Fruit fly (Drosophila melanogaster) whole organism, embryonic: ENCODE results near the gene Blm.

Experiments
- Awh ChIP-seq: fragments of 200-800 bp; sonication (Bioruptor generic); IDR thresholded peaks from 2 replicates; pipeline ENCODE4, ENCODE4 v1.3.6; 2022; ENCODE audit warnings: missing biosample characterization, missing genetic modification characterization
- B-H2 ChIP-seq: fragments of 200-800 bp; sonication (Bioruptor generic); optimal IDR thresholded peaks from 2 replicates; lab custom pipeline; 2018; ENCODE audit warnings: missing biosample characterization, mild to moderate bottlenecking, missing genetic modification characterization
- BtbVII ChIP-seq: fragments of 200-800 bp; sonication (Bioruptor generic); optimal IDR thresholded peaks from 3 replicates; lab custom pipeline; 2017; ENCODE audit warnings: missing biosample characterization, mild to moderate bottlenecking, missing genetic modification characterization
- C15 ChIP-seq: fragments of 200-800 bp; sonication (Bioruptor generic); IDR thresholded peaks from 3 replicates; pipeline ENCODE4 v1.3.6; 2022; ENCODE audit warnings: missing biosample characterization, missing genetic modification characterization
- CG10366 ChIP-seq: fragments of 200-800 bp; sonication (Bioruptor generic); IDR thresholded peaks from 2 replicates; pipeline ENCODE4 v1.3.6; 2022; ENCODE audit warnings: missing biosample characterization, missing genetic modification characterization
- CG12391 ChIP-seq: fragments of 200-800 bp; sonication (Bioruptor generic); optimal IDR thresholded peaks from 3 replicates; lab custom pipeline; 2018; ENCODE audit warnings: missing biosample characterization, mild to moderate bottlenecking, missing genetic modification characterization, moderate library complexity
- CG12769 ChIP-seq: fragments of 200-800 bp; sonication (Bioruptor generic); optimal IDR thresholded peaks from 2 replicates; lab custom pipeline; 2019; ENCODE audit warnings: missing biosample characterization, mild to moderate bottlenecking, missing genetic modification characterization, moderate library complexity
- CG13287 ChIP-seq: fragments of 200-800 bp; sonication (Bioruptor generic); IDR thresholded peaks from 2 replicates; pipeline ENCODE4 v1.3.6; 2022; ENCODE audit warnings: missing biosample characterization, missing genetic modification characterization; ENCODE audit not compliant: partially characterized antibody
- CG15011 ChIP-seq: fragments of 200-800 bp; sonication (Bioruptor generic); optimal IDR thresholded peaks from 3 replicates; lab custom pipeline; 2018; ENCODE audit warnings: missing biosample characterization, mild to moderate bottlenecking, missing genetic modification characterization
- CG15073 ChIP-seq: fragments of 200-800 bp; sonication (Bioruptor generic); optimal IDR thresholded peaks from 2 replicates; lab custom pipeline; 2016; ENCODE audit warnings: missing biosample characterization, missing genetic modification characterization
- CG17186 ChIP-seq: fragments of 200-800 bp; sonication (Bioruptor generic); optimal IDR thresholded peaks from 3 replicates; lab custom pipeline; 2017; ENCODE audit warnings: missing biosample characterization, missing genetic modification reagents, missing genetic modification characterization
- CG18599 ChIP-seq: fragments of 200-800 bp; sonication (Bioruptor generic); optimal IDR thresholded peaks from 3 replicates; lab custom pipeline; 2017; ENCODE audit warnings: missing biosample characterization, missing genetic modification characterization, mild to moderate bottlenecking, moderate library complexity, missing genetic modification reagents
- CG18619 ChIP-seq: fragments of 200-800 bp; sonication (Bioruptor generic); optimal IDR thresholded peaks from 3 replicates; lab custom pipeline; 2017; ENCODE audit warnings: missing biosample characterization, mild to moderate bottlenecking, missing genetic modification characterization
- CG30020 ChIP-seq: fragments of 200-800 bp; optimal IDR thresholded peaks from 2 replicates; lab custom pipeline; 2019; ENCODE audit warnings: missing biosample characterization, mild to moderate bottlenecking, missing genetic modification characterization, moderate library complexity
- CG30403 ChIP-seq: fragments of 200-800 bp; sonication (Bioruptor generic); optimal IDR thresholded peaks from 3 replicates; lab custom pipeline; 2016; ENCODE audit warnings: missing biosample characterization, missing genetic modification characterization
- CG31365 ChIP-seq: fragments of 200-800 bp; sonication (Bioruptor generic); optimal IDR thresholded peaks from 2 replicates; lab custom pipeline; 2018; ENCODE audit warnings: missing biosample characterization, mild to moderate bottlenecking, missing genetic modification characterization
- CG34422 ChIP-seq: fragments of 200-800 bp; sonication (Bioruptor generic); IDR thresholded peaks from 3 replicates; pipeline ENCODE4 v1.3.6; 2022; ENCODE audit warnings: missing biosample characterization, missing genetic modification characterization
- CG43689 ChIP-seq: fragments of 200-800 bp; sonication (Bioruptor generic); IDR thresholded peaks from 2 replicates; pipeline ENCODE4 v1.3.6; 2022; ENCODE audit warnings: missing biosample characterization, missing genetic modification characterization
- CG6175 ChIP-seq: fragments of 200-800 bp; sonication (Bioruptor generic); IDR thresholded peaks from 3 replicates; pipeline ENCODE4 v1.3.6; 2022; ENCODE audit warnings: missing biosample characterization, missing genetic modification characterization
- CG6854 ChIP-seq: fragments of 200-800 bp; sonication (Bioruptor generic); optimal IDR thresholded peaks from 3 replicates; lab custom pipeline; 2017; ENCODE audit warnings: missing biosample characterization, mild to moderate bottlenecking, missing genetic modification characterization
- CG7963 ChIP-seq: fragments of 200-800 bp; sonication (Bioruptor generic); IDR thresholded peaks from 3 replicates; pipeline ENCODE4 v1.3.6; 2022; ENCODE audit warnings: missing biosample characterization, missing genetic modification characterization; ENCODE audit not compliant: partially characterized antibody
- CG8281 ChIP-seq: fragments of 200-800 bp; sonication (Bioruptor generic); optimal IDR thresholded peaks from 2 replicates; lab custom pipeline; 2018; ENCODE audit warnings: missing biosample characterization, mild to moderate bottlenecking, missing genetic modification characterization, moderate library complexity
- CHES-1-like ChIP-seq: fragments of 200-800 bp; sonication (Bioruptor generic); optimal IDR thresholded peaks from 2 replicates; lab custom pipeline; 2016; ENCODE audit warnings: missing biosample characterization, missing genetic modification characterization
- CoRest ChIP-seq: fragments of 200-800 bp; sonication (Bioruptor generic); optimal IDR thresholded peaks from 3 replicates; lab custom pipeline; 2018; ENCODE audit warnings: missing biosample characterization, mild to moderate bottlenecking, missing genetic modification characterization, moderate library complexity
- Dek ChIP-seq: fragments of 200-800 bp; sonication (Bioruptor generic); optimal IDR thresholded peaks from 3 replicates; lab custom pipeline; 2019; ENCODE audit warnings: missing biosample characterization, mild to moderate bottlenecking, missing genetic modification characterization, moderate library complexity
- Dip2 ChIP-seq: fragments of 200-800 bp; sonication (Bioruptor generic); IDR thresholded peaks from 2 replicates; pipeline ENCODE4 v1.3.6; 2022; ENCODE audit warnings: missing biosample characterization, missing genetic modification characterization
- Dp ChIP-seq: fragments of 200-800 bp; sonication (Bioruptor generic); optimal IDR thresholded peaks from 2 replicates; lab custom pipeline; 2018; ENCODE audit warnings: missing biosample characterization, mild to moderate bottlenecking, missing genetic modification characterization, moderate library complexity
- E2f1 ChIP-seq: fragments of 200-800 bp; sonication (Bioruptor generic); IDR thresholded peaks from 2 replicates; pipeline ENCODE4 v1.3.6; 2022; ENCODE audit warnings: missing biosample characterization, missing genetic modification characterization
- Elba2 ChIP-seq: fragments of 200-800 bp; sonication (Bioruptor generic); optimal IDR thresholded peaks from 3 replicates; lab custom pipeline; 2016; ENCODE audit warnings: missing biosample characterization, missing genetic modification characterization
- Hmx ChIP-seq: fragments of 200-800 bp; sonication (Bioruptor generic); optimal IDR thresholded peaks from 2 replicates; lab custom pipeline; 2016; ENCODE audit warnings: missing biosample characterization, missing genetic modification characterization
- Hr3 ChIP-seq: fragments of 200-800 bp; sonication (Bioruptor generic); optimal IDR thresholded peaks from 3 replicates; lab custom pipeline; 2016; ENCODE audit warnings: missing biosample characterization, missing genetic modification characterization
- Mad ChIP-seq: fragments of 200-800 bp; sonication (Bioruptor generic); optimal IDR thresholded peaks from 2 replicates; lab custom pipeline; 2016; ENCODE audit warnings: missing biosample characterization, missing genetic modification characterization
- NFAT ChIP-seq: fragments of 200-800 bp; sonication (Bioruptor generic); IDR thresholded peaks from 2 replicates; pipeline ENCODE4 v1.3.6; 2022; ENCODE audit warnings: missing biosample characterization, missing genetic modification characterization
- Nf-YC ChIP-seq: fragments of 200-800 bp; optimal IDR thresholded peaks from 3 replicates; lab custom pipeline; 2019; ENCODE audit warnings: missing biosample characterization, mild to moderate bottlenecking, missing genetic modification characterization, moderate library complexity
- Oaz ChIP-seq: fragments of 200-800 bp; sonication (Bioruptor generic); IDR thresholded peaks from 2 replicates; pipeline ENCODE4 v1.3.6; 2022; ENCODE audit warnings: missing biosample characterization, missing genetic modification characterization
- Sin3A ChIP-seq: fragments of >200 bp; optimal IDR thresholded peaks from 2 replicates; lab custom pipeline; 2018
- Sox102F ChIP-seq: fragments of 200-800 bp; sonication (Bioruptor generic); optimal IDR thresholded peaks from 2 replicates; lab custom pipeline; 2018; ENCODE audit warnings: missing biosample characterization, mild to moderate bottlenecking, missing genetic modification characterization, moderate library complexity
- aop ChIP-seq: fragments of 200-800 bp; sonication (Bioruptor generic); IDR thresholded peaks from 2 replicates; pipeline ENCODE4 v1.3.6; 2022; ENCODE audit warnings: missing biosample characterization, missing genetic modification characterization
- ato ChIP-seq: fragments of 200-800 bp; sonication (Bioruptor generic); IDR thresholded peaks from 2 replicates; pipeline ENCODE4 v1.3.6; 2022; ENCODE audit warnings: missing biosample characterization, missing genetic modification characterization; ENCODE audit not compliant: partially characterized antibody
- bab2 ChIP-seq: fragments of 200-800 bp; sonication (Bioruptor generic); optimal IDR thresholded peaks from 2 replicates; lab custom pipeline; 2016; ENCODE audit warnings: missing biosample characterization, missing genetic modification characterization
- chm ChIP-seq: fragments of 200-800 bp; sonication (Bioruptor generic); IDR thresholded peaks from 2 replicates; pipeline ENCODE4 v1.3.6; 2022; ENCODE audit warnings: missing biosample characterization, missing genetic modification characterization
- dati ChIP-seq: fragments of 200-800 bp; sonication (Bioruptor generic); IDR thresholded peaks from 2 replicates; pipeline ENCODE4 v1.3.6; 2022; ENCODE audit warnings: missing biosample characterization, missing genetic modification characterization
- disco-r ChIP-seq: fragments of 200-800 bp; sonication (Bioruptor generic); optimal IDR thresholded peaks from 2 replicates; lab custom pipeline; 2016; ENCODE audit warnings: missing biosample characterization, missing genetic modification characterization
- h ChIP-seq: fragments of >200 bp; optimal IDR thresholded peaks from 2 replicates; lab custom pipeline; 2017
- jigr1 ChIP-seq: fragments of 200-800 bp; sonication (Bioruptor generic); IDR thresholded peaks from 3 replicates; pipeline ENCODE4 v1.3.6; 2022; ENCODE audit warnings: missing biosample characterization, missing genetic modification characterization
- nau ChIP-seq: fragments of 200-800 bp; sonication (Bioruptor generic); optimal IDR thresholded peaks from 3 replicates; lab custom pipeline; 2017; ENCODE audit warnings: missing biosample characterization, mild to moderate bottlenecking, missing genetic modification characterization, missing genetic modification reagents
- scrt ChIP-seq: fragments of 200-800 bp; sonication (Bioruptor generic); optimal IDR thresholded peaks from 2 replicates; lab custom pipeline; 2018; ENCODE audit warnings: missing biosample characterization, mild to moderate bottlenecking, missing genetic modification characterization, moderate library complexity
- sna ChIP-seq: fragments of 200-800 bp; sonication (Bioruptor generic); IDR thresholded peaks from 2 replicates; pipeline ENCODE4 v1.3.6; 2022; ENCODE audit warnings: missing biosample characterization, missing genetic modification characterization; ENCODE audit not compliant: partially characterized antibody
- so ChIP-seq: fragments of 200-800 bp; sonication (Bioruptor generic); IDR thresholded peaks from 3 replicates; pipeline ENCODE4 v1.3.6; 2022; ENCODE audit warnings: missing biosample characterization, missing genetic modification characterization
- stwl ChIP-seq: fragments of 200-800 bp; sonication (Bioruptor generic); optimal IDR thresholded peaks from 3 replicates; lab custom pipeline; 2018; ENCODE audit warnings: missing biosample characterization, mild to moderate bottlenecking, missing genetic modification characterization, moderate library complexity
- tap ChIP-seq: fragments of 200-800 bp; optimal IDR thresholded peaks from 3 replicates; lab custom pipeline; 2019; ENCODE audit warnings: missing biosample characterization, mild to moderate bottlenecking, missing genetic modification characterization, moderate library complexity

Gene Blm

DNA sequence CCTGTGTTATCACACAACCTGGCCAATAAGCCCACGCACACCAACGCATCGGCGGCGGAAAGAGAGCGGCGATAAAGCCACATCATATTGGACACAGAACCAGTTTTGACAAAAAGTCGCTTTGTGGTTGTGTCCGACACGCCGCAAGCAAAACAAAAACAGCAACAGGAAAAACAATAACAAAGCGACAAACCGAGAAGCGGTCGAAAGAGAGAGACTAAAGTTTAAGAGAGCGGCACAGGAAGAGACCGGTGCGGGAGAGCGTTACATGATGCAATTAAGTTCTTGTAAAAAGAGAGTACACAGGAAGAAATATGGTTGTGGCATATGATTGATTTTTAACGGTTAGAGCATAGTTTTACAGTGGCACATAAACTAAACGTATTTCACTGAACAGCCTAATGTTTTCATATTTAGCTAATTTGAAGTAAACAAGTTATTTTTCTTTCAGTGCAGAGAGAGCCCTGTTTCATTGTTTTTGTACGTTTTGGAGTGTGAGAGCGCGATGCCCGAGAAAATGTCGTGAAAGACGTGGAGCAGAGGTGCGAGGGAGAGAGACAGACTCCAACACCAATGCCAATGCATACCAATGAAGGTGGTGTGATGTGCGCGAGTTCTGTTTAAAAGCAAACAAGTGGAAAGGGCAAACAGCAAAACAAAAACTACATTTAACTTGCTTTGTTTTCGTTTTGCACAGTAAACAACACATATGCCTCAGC is 19.2 kb upstream of the Blm start (continued):
- TF ChIP-seq CG7963 (GFP tag; lab: Robert Waterston, UW) (no peak), CG15073 (GFP tag; lab: Kevin White, UChicago) (peak; percentile 94), NFAT (GFP tag; lab: Robert Waterston, UW) (no peak), CG31365 (tag; lab: Kevin White, UChicago) (peak; percentile 96), Oaz (no peak), CG34422 (no peak), CG18619 (peak; percentile 100), CoRest (tag; lab: Kevin White, UChicago) (peak; percentile 100), CG6175 (no peak), dati (GFP tag; lab: Robert Waterston, UW) (no peak), Dek (tag; lab: Kevin White, UChicago) (peak; percentile 100), Sin3A (no peak), Dp (GFP tag; lab: Kevin White, UChicago) (peak; percentile 60), jigr1 (GFP tag; lab: Robert Waterston, UW) (no peak), CG17186 (GFP tag; lab: Kevin White, UChicago) (peak; percentile 97), Nf-YC (tag; lab: Kevin White, UChicago) (peak; percentile 95), CHES-1-like (GFP tag; lab: Kevin White, UChicago) (peak; percentile 100), sna (GFP tag; lab: Robert Waterston, UW) (no peak), stwl (tag; lab: Kevin White, UChicago) (peak; percentile 91), aop (GFP tag; lab: Robert Waterston, UW) (no peak), chm (GFP tag; lab: Robert Waterston, UW) (no peak), CG30403 (GFP tag; lab: Kevin White, UChicago) (peak; percentile 100), CG12769 (peak; percentile 100), Awh (no peak), Hr3 (GFP tag; lab: Kevin White, UChicago) (peak; percentile 100), C15 (GFP tag; lab: Robert Waterston, UW) (no peak), Hmx (GFP tag; lab: Kevin White, UChicago) (peak; percentile 99), ato (no peak), so (GFP tag; lab: Robert Waterston, UW) (no peak), CG15011 (GFP tag; lab: Kevin White, UChicago) (peak; percentile 100), CG6854 (GFP tag; lab: Kevin White, UChicago) (peak; percentile 99), Sox102F (GFP tag; lab: Kevin White, UChicago) (peak; percentile 100), disco-r (peak; percentile 100), B-H2 (GFP tag; lab: Kevin White, UChicago) (peak; percentile 100), Elba2 (peak; percentile 95), nau (GFP tag; lab: Kevin White, UChicago) (peak; percentile 99), BtbVII (GFP tag; lab: Kevin White, UChicago) (peak; percentile 100), CG43689 (no peak), Dip2 (GFP tag; lab: Robert Waterston, UW) (no peak), E2f1 (GFP tag; lab: Robert Waterston, UW) (no peak), CG10366 (no peak), bab2 (GFP tag; lab: Kevin White, UChicago) (peak; percentile 100), CG30020 (tag; lab: Kevin White, UChicago) (peak; percentile 93), scrt (GFP tag; lab: Kevin White, UChicago) (peak; percentile 99), CG18599 (GFP tag; lab: Kevin White, UChicago) (peak; percentile 100), CG12391 (tag; lab: Kevin White, UChicago) (peak; percentile 100), Mad (peak; percentile 100), CG8281 (tag; lab: Kevin White, UChicago) (peak; percentile 96), h (lab: Kevin White, UChicago) (no peak), CG13287 (GFP tag; lab: Robert Waterston, UW) (no peak), tap (tag; lab: Kevin White, UChicago) (peak; percentile 100)
